Worm (Caenorhabditis elegans) whole organism, L3 larva: Measurements from ENCODE around the gene kxd-1.

Experiments
- R02D3.7 ChIP-seq: fragments of 150-350 bp; optimal IDR thresholded peaks from 2 replicates; lab custom pipeline; 2014; ENCODE audit warnings: missing biosample characterization, missing genetic modification characterization
- ZK546.5 ChIP-seq: sonication (generic microtip); optimal IDR thresholded peaks from 2 replicates; lab custom pipeline; 2017; ENCODE audit warnings: missing biosample characterization, missing genetic modification characterization
- ceh-28 ChIP-seq: fragments of 150-350 bp; optimal IDR thresholded peaks from 2 replicates; lab custom pipeline; 2014; ENCODE audit warnings: missing biosample characterization, missing genetic modification reagents, missing genetic modification characterization
- ceh-82 ChIP-seq: fragments of 150-350 bp; optimal IDR thresholded peaks from 2 replicates; lab custom pipeline; 2014; ENCODE audit warnings: missing biosample characterization, missing genetic modification characterization
- ceh-9 ChIP-seq: sonication (generic microtip); optimal IDR thresholded peaks from 2 replicates; lab custom pipeline; 2018; ENCODE audit warnings: missing biosample characterization, missing genetic modification characterization
- daf-12 ChIP-seq: fragments of 150-350 bp; optimal IDR thresholded peaks from 2 replicates; lab custom pipeline; 2014; ENCODE audit warnings: missing biosample characterization, missing genetic modification reagents, missing genetic modification characterization
- egl-5 ChIP-seq: fragments of 150-350 bp; optimal IDR thresholded peaks from 2 replicates; lab custom pipeline; 2017; ENCODE audit warnings: missing biosample characterization, missing genetic modification reagents, missing genetic modification characterization, inconsistent platforms
- elt-1 ChIP-seq: fragments of 150-350 bp; optimal IDR thresholded peaks from 2 replicates; lab custom pipeline; 2014; ENCODE audit warnings: missing biosample characterization, missing genetic modification characterization
- elt-2 ChIP-seq: sonication (generic microtip); optimal IDR thresholded peaks from 2 replicates; lab custom pipeline; 2016; ENCODE audit warnings: missing genetic modification reagents, mild to moderate bottlenecking, missing genetic modification characterization, missing compliant biosample characterization
- fkh-10 ChIP-seq: sonication (generic microtip); optimal IDR thresholded peaks from 2 replicates; lab custom pipeline; 2017; ENCODE audit warnings: missing biosample characterization, missing genetic modification reagents, missing genetic modification characterization
- fkh-2 ChIP-seq: fragments of 150-350 bp; optimal IDR thresholded peaks from 2 replicates; lab custom pipeline; 2014; ENCODE audit warnings: missing biosample characterization, missing genetic modification reagents, missing genetic modification characterization
- fos-1 ChIP-seq: fragments of 150-350 bp; optimal IDR thresholded peaks from 2 replicates; lab custom pipeline; 2014; ENCODE audit warnings: missing biosample characterization, missing genetic modification characterization
- hmg-11 ChIP-seq: sonication (generic microtip); optimal IDR thresholded peaks from 2 replicates; lab custom pipeline; 2016; ENCODE audit warnings: missing genetic modification characterization, missing compliant biosample characterization
- jun-1 ChIP-seq: fragments of 150-350 bp; optimal IDR thresholded peaks from 2 replicates; lab custom pipeline; 2014; ENCODE audit warnings: missing biosample characterization, missing genetic modification reagents, missing genetic modification characterization
- lin-15B ChIP-seq: fragments of 150-350 bp; optimal IDR thresholded peaks from 2 replicates; lab custom pipeline; 2014; ENCODE audit warnings: missing biosample characterization, missing genetic modification characterization
- lin-39 ChIP-seq: fragments of 150-350 bp; optimal IDR thresholded peaks from 2 replicates; lab custom pipeline; 2018; ENCODE audit warnings: missing biosample characterization, missing genetic modification reagents, missing genetic modification characterization
- lsy-12 ChIP-seq: sonication (generic microtip); optimal IDR thresholded peaks from 2 replicates; lab custom pipeline; 2016; ENCODE audit warnings: mild to moderate bottlenecking, missing genetic modification characterization, missing compliant biosample characterization
- mml-1 ChIP-seq: fragments of 150-350 bp; sonication (generic microtip); optimal IDR thresholded peaks from 3 replicates; lab custom pipeline; 2014; ENCODE audit warnings: missing biosample characterization, missing genetic modification characterization
- nfya-1 ChIP-seq: sonication (generic microtip); optimal IDR thresholded peaks from 2 replicates; lab custom pipeline; 2017; ENCODE audit warnings: missing genetic modification characterization, mild to moderate bottlenecking, missing compliant biosample characterization, antibody characterized with exemption, moderate library complexity; ENCODE audit not compliant: insufficient read depth
- nhr-11 ChIP-seq: fragments of 150-350 bp; optimal IDR thresholded peaks from 2 replicates; lab custom pipeline; 2014; ENCODE audit warnings: missing biosample characterization, missing genetic modification characterization
- nhr-12 ChIP-seq: fragments of 150-350 bp; optimal IDR thresholded peaks from 2 replicates; lab custom pipeline; 2014; ENCODE audit warnings: missing biosample characterization, missing genetic modification characterization
- nhr-23 ChIP-seq: fragments of 150-350 bp; optimal IDR thresholded peaks from 2 replicates; lab custom pipeline; 2014; ENCODE audit warnings: missing biosample characterization, missing genetic modification reagents, missing genetic modification characterization
- nhr-237 ChIP-seq: fragments of 150-350 bp; optimal IDR thresholded peaks from 2 replicates; lab custom pipeline; 2014; ENCODE audit warnings: missing biosample characterization, missing genetic modification characterization
- nhr-43 ChIP-seq: sonication (generic microtip); optimal IDR thresholded peaks from 2 replicates; lab custom pipeline; 2016; ENCODE audit warnings: mild to moderate bottlenecking, missing genetic modification characterization, missing compliant biosample characterization; ENCODE audit not compliant: poor library complexity, severe bottlenecking
- nhr-67 ChIP-seq: fragments of 150-350 bp; optimal IDR thresholded peaks from 2 replicates; lab custom pipeline; 2014; ENCODE audit warnings: missing biosample characterization, missing genetic modification characterization
- nhr-76 ChIP-seq: fragments of 150-350 bp; sonication (generic microtip); optimal IDR thresholded peaks from 5 replicates; lab custom pipeline; 2014; ENCODE audit warnings: missing biosample characterization, missing genetic modification characterization
- pha-4 ChIP-seq: fragments of 150-350 bp; optimal IDR thresholded peaks from 2 replicates; lab custom pipeline; 2014; ENCODE audit warnings: missing biosample characterization, missing genetic modification reagents, missing genetic modification characterization
- pqm-1 ChIP-seq: fragments of 150-350 bp; optimal IDR thresholded peaks from 2 replicates; lab custom pipeline; 2017; ENCODE audit warnings: missing biosample characterization, missing genetic modification characterization, inconsistent platforms
- skn-1 ChIP-seq: fragments of 150-350 bp; optimal IDR thresholded peaks from 2 replicates; lab custom pipeline; 2014; ENCODE audit warnings: missing biosample characterization, missing genetic modification characterization
- snpc-4 ChIP-seq: fragments of 150-350 bp; optimal IDR thresholded peaks from 2 replicates; lab custom pipeline; 2014; ENCODE audit warnings: missing biosample characterization, missing genetic modification characterization
- tbx-2 ChIP-seq: sonication (generic microtip); optimal IDR thresholded peaks from 2 replicates; lab custom pipeline; 2016; ENCODE audit warnings: mild to moderate bottlenecking, missing genetic modification characterization, missing compliant biosample characterization
- unc-39 ChIP-seq: sonication (generic microtip); optimal IDR thresholded peaks from 4 replicates; lab custom pipeline; 2017; ENCODE audit warnings: missing biosample characterization, missing genetic modification characterization
- unc-62 ChIP-seq: fragments of 150-350 bp; sonication (generic microtip); optimal IDR thresholded peaks from 4 replicates; lab custom pipeline; 2014; ENCODE audit warnings: missing biosample characterization, missing genetic modification reagents, missing genetic modification characterization
- zag-1 ChIP-seq: fragments of 150-350 bp; optimal IDR thresholded peaks from 2 replicates; lab custom pipeline; 2014; ENCODE audit warnings: missing biosample characterization, missing genetic modification characterization
- ztf-4 ChIP-seq: fragments of 150-350 bp; optimal IDR thresholded peaks from 2 replicates; lab custom pipeline; 2014; ENCODE audit warnings: missing biosample characterization, missing genetic modification characterization

The kxd-1 gene

DNA sequence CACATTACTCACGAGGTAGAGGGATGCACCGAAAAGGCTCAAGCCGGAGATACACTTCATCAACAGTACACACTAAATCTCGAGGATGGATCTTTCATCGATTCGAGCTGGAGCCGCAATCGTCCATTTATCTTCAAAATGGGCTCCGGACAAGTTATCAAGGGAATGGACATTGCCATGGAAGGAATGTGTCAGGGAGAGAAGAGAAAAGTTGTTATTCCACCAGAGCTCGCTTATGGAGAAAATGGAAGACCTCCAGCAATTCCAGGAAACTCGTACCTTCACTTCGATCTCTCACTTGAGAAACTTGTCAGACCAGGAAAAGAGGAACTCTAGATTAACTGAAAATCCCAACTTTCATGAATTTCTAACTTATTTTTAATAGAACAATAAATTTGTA, 4.6 kb downstream of the kxd-1 start:
- TF ChIP-seq zag-1 (tag; lab: Kevin White, UChicago) (no peak), ceh-28 (no peak), R02D3.7 (tag; lab: Kevin White, UChicago) (no peak), fkh-2 (tag; lab: Kevin White, UChicago) (no peak), snpc-4 (no peak), jun-1 (tag; lab: Kevin White, UChicago) (no peak), lin-15B (tag; lab: Kevin White, UChicago) (no peak), lin-39 (tag; lab: Kevin White, UChicago) (no peak), nhr-12 (tag; lab: Kevin White, UChicago) (no peak), tbx-2 (tag; lab: Kevin White, UChicago) (no peak), ceh-9 (tag; lab: Kevin White, UChicago) (no peak), nhr-237 (tag; lab: Kevin White, UChicago) (no peak)

DNA sequence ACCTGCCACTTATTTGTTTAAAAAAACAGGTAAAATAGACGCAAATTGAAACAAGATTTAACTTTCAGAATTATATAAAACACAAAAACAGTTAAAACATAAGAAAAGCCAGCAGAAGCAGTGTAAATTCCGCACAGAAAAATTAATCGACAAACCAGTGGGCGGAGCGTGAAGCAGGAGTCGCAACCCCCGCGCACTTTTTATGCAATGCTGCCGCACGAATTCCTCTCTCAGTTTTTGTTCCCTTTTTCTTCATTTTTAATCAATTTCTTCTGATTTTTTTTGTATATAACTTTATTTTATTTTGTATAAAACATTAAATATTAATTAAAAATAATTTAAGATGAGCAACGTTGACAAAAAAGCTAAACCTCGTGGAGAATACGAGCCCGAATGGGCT, 9.6 kb downstream of the kxd-1 start, which contains the start of the genes gei-6 and krr-1:
TSS of gene gei-6 (minus strand) at position 2 of the 400 bp plus-strand sequence.
TSS of gene krr-1 (plus strand) at position 344 of the 400 bp plus-strand sequence.
- TF ChIP-seq lin-15B (tag; lab: Kevin White, UChicago) (peak; percentile 78), fkh-2 (tag; lab: Kevin White, UChicago) (no peak), nhr-23 (tag; lab: Kevin White, UChicago) (peak; percentile 50), nhr-76 (no peak), pha-4 (tag; lab: Kevin White, UChicago) (peak; percentile 65), nhr-43 (peak; percentile 20), fos-1 (tag; lab: Kevin White, UChicago) (no peak), nhr-67 (tag; lab: Kevin White, UChicago) (no peak), R02D3.7 (tag; lab: Kevin White, UChicago) (peak; percentile 17), elt-2 (peak; percentile 14), elt-1 (tag; lab: Kevin White, UChicago) (no peak), lin-39 (tag; lab: Kevin White, UChicago) (peak; percentile 12), hmg-11 (tag; lab: Kevin White, UChicago) (peak; percentile 73), nfya-1 (peak; percentile 58)

DNA sequence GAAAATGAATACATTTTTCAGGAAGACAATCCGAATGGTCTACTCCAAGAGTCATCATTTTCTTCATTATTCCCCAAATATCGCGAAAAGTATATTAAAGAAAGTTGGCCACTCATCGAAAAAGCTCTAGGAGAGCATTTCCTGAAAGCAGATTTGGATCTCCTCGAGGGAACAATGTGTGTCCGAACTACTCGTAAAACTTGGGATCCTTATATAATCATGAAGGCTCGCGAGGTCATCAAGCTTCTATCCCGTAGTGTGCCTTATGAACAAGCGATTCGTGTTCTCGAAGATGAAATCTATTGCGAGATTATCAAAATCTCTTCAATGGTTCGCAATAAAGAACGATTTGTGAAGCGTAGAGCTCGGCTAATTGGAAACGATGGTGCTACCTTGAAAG, 10.3 kb downstream of the kxd-1 start:
- TF ChIP-seq unc-62 (GFP tag; lab: Kevin White, UChicago): no peak
- TF ChIP-seq fkh-2 (tag; lab: Kevin White, UChicago): no peak
- TF ChIP-seq ztf-4 (tag; lab: Kevin White, UChicago): no peak
- TF ChIP-seq, all 47 proteins: peak for 0

DNA sequence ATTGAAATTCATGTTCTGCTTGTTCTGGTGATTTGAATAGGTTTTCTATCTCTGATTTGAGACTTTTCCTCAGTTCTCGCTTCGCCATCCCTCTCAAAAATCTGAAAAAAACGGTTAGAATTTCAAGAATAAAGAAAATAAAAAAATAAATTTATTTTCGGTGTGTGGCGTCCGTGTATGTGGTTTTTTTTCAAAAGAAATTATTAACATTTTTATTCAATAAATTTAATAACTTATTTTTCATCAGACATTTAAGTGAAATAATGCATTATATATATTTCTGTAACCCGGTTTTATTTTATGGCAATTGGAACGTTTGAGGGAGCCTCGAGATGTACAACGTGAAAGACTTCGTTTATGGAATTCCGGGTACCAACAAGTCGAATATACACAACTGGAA, 13.5 kb downstream of the kxd-1 start, which contains the start of gene C05C8.5:
TSS of gene C05C8.5 (minus strand) at position 101 of the 400 bp plus-strand sequence.
- TF ChIP-seq ZK546.5 (tag; lab: Kevin White, UChicago) (no peak), daf-12 (tag; lab: Kevin White, UChicago) (no peak), tbx-2 (tag; lab: Kevin White, UChicago) (no peak), mml-1 (no peak)

DNA sequence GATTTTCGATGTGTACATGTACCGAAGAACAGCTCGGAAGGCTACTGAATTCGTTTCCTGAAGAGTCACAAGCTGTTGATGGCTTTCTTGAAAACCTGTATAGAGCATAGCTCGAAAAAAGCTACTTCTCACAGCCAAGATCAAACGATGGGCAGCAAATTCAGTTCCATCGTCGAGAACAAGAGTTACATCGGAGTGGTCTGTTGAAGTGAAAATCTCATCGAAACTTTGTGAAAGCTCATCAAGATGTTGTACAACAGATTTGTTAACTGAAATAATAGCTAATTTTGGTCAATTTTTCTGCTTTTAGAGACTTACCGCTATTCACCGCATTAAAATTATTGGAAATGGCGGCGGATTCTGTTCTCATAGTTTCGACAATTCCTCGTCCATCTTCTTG, 15.4 kb downstream of the kxd-1 start:
- TF ChIP-seq pha-4 (tag; lab: Kevin White, UChicago) (no peak), jun-1 (tag; lab: Kevin White, UChicago) (no peak), lin-15B (tag; lab: Kevin White, UChicago) (no peak), zag-1 (tag; lab: Kevin White, UChicago) (no peak), nhr-11 (tag; lab: Kevin White, UChicago) (no peak), skn-1 (no peak), nfya-1 (no peak), egl-5 (tag; lab: Kevin White, UChicago) (no peak), ztf-4 (tag; lab: Kevin White, UChicago) (no peak), nhr-76 (no peak), lsy-12 (tag; lab: Kevin White, UChicago) (no peak), fkh-10 (GFP tag; lab: Kevin White, UChicago) (no peak), unc-39 (no peak), nhr-237 (tag; lab: Kevin White, UChicago) (no peak), pqm-1 (tag; lab: Kevin White, UChicago) (no peak)

DNA sequence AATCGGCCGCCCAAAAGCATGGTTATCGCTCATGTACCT, 15.6 kb downstream of the kxd-1 start, which contains the start of gene hpo-9:
TSS of gene hpo-9 (minus strand) at position 37 of the 39 bp plus-strand sequence.
- no peak for TF ChIP-seq nhr-23 (tag; lab: Kevin White, UChicago)
- no peak for TF ChIP-seq zag-1 (tag; lab: Kevin White, UChicago)
- no peak for TF ChIP-seq hmg-11 (tag; lab: Kevin White, UChicago)
- no peak for TF ChIP-seq ZK546.5 (tag; lab: Kevin White, UChicago)
- no peak for TF ChIP-seq fos-1 (tag; lab: Kevin White, UChicago)
- no peak for TF ChIP-seq ceh-82 (tag; lab: Kevin White, UChicago)
